Fruit fly (Drosophila melanogaster) whole organism: Measurements from ENCODE around the gene pths.

Experiments used
- Dll ChIP-seq: fragments of >200 bp; optimal IDR thresholded peaks from 2 replicates; lab custom pipeline; 2017
- pan ChIP-seq: fragments of >200 bp; optimal IDR thresholded peaks from 2 replicates; lab custom pipeline; 2017

DNA sequence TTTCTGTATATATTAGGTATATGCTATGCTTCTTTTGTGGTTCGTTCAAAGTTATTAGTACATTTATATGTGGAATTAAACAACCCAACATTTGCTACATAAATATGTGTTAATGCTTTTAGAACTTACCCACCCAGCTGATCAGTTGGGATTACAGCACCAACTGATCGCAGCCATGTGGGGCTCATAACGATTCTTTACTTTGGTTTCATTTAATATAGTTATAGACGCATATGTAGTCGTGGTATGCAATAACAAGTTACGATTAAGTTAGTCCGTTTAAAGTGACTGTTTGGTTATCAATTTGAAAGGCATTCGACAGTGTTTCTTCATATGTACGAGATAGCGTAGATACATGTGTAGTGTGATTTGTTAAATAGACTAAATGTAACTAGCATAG is 7.3 kb upstream of the pths start:
- TF ChIP-seq Dll (no peak), pan (lab: Kevin White, UChicago) (no peak)
